Worm (Caenorhabditis elegans) whole organism, L1 larva: ENCODE results near the gene rpap-2.

Experiments
- aly-2 ChIP-seq: fragments of 150-350 bp; optimal IDR thresholded peaks from 2 replicates; lab custom pipeline; 2014; ENCODE audit warnings: missing biosample characterization, missing genetic modification characterization
- ama-1 ChIP-seq: fragments of 150-350 bp; optimal IDR thresholded peaks from 2 replicates; lab custom pipeline; 2014
- ceh-88 ChIP-seq: fragments of 200-800 bp; sonication (Bioruptor generic); IDR thresholded peaks from 2 replicates; pipeline ENCODE4 v1.3.6; 2022; ENCODE audit warnings: missing genetic modification characterization, missing compliant biosample characterization
- ets-5 ChIP-seq: fragments of 200-800 bp; sonication (Bioruptor generic); IDR thresholded peaks from 2 replicates; pipeline ENCODE4 v1.3.6; 2022; ENCODE audit warnings: missing genetic modification characterization, missing compliant biosample characterization
- fkh-10 ChIP-seq: sonication (generic microtip); optimal IDR thresholded peaks from 2 replicates; lab custom pipeline; 2017; ENCODE audit warnings: missing biosample characterization, missing genetic modification reagents, missing genetic modification characterization
- grh-1 ChIP-seq: fragments of 200-800 bp; sonication (Bioruptor generic); IDR thresholded peaks from 2 replicates; pipeline ENCODE4 v1.3.6; 2022; ENCODE audit warnings: missing genetic modification reagents, missing genetic modification characterization, missing compliant biosample characterization
- lin-15B ChIP-seq: fragments of 150-350 bp; sonication (generic microtip); optimal IDR thresholded peaks from 3 replicates; lab custom pipeline; 2014; ENCODE audit warnings: missing biosample characterization, missing genetic modification characterization
- lsy-2 ChIP-seq, 2 experiments: fragments of 150-350 bp; optimal IDR thresholded peaks; 2 replicates each; lab custom pipeline; 2014; ENCODE audit warnings: missing biosample characterization in 2 of 2, missing genetic modification characterization in 2 of 2
- mep-1 ChIP-seq: fragments of 150-350 bp; optimal IDR thresholded peaks from 2 replicates; lab custom pipeline; 2014; ENCODE audit warnings: missing biosample characterization, missing genetic modification characterization
- nhr-90 ChIP-seq: sonication (generic microtip); optimal IDR thresholded peaks from 2 replicates; lab custom pipeline; 2016; ENCODE audit warnings: mild to moderate bottlenecking, missing genetic modification characterization, missing compliant biosample characterization; ENCODE audit not compliant: poor library complexity
- sup-37 ChIP-seq: fragments of 200-800 bp; sonication (Bioruptor generic); optimal IDR thresholded peaks from 2 replicates; lab custom pipeline; 2018; ENCODE audit warnings: mild to moderate bottlenecking, missing genetic modification characterization, missing compliant biosample characterization
- tlp-1 ChIP-seq: fragments of 150-350 bp; optimal IDR thresholded peaks from 2 replicates; lab custom pipeline; 2014; ENCODE audit warnings: missing biosample characterization, missing genetic modification characterization
- unc-98 ChIP-seq: fragments of 200-800 bp; sonication (Bioruptor generic); IDR thresholded peaks from 2 replicates; pipeline ENCODE4 v1.3.6; 2022; ENCODE audit warnings: missing genetic modification characterization, missing compliant biosample characterization
- zag-1 ChIP-seq: fragments of 150-350 bp; optimal IDR thresholded peaks from 2 replicates; lab custom pipeline; 2014; ENCODE audit warnings: missing biosample characterization, missing genetic modification characterization

DNA sequence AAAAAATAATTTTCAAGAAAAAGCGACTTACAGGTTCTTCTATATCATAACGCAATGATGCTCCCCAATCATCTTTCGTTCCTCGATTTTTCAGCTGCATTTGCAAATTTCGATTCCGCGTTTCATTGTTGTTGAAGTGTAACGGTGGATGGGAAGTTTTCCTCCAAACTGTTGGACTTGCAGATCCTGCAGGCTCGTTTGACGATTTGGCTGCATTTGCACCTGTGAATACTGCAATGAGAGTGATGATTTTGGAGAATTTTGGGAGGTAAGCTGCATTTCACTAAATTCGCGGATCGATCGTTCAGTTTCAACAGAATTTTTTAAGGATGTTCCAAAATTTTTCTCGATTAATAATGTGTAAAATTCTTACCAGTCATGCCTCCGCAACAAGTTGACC, 13.1 kb downstream of the rpap-2 start:
- TF ChIP-seq fkh-10 = no peak
- no peak for TF ChIP-seq mep-1 (tag; lab: Kevin White, UChicago)
- no peak for TF ChIP-seq aly-2 (tag; lab: Kevin White, UChicago)
- no peak for TF ChIP-seq ama-1 (lab: Kevin White, UChicago)
- no peak for TF ChIP-seq zag-1 (tag; lab: Kevin White, UChicago)
- TF ChIP-seq grh-1 (GFP tag; lab: Robert Waterston, UW) = no peak
- no peak for TF ChIP-seq lsy-2 (tag; optimal IDR thresholded peaks at IDR 0.05; lab: Kevin White, UChicago)
- TF ChIP-seq unc-98 (GFP tag; lab: Robert Waterston, UW) = no peak
- TF ChIP-seq tlp-1 = no peak
- no peak for TF ChIP-seq ceh-88 (GFP tag; lab: Robert Waterston, UW)
- no peak for TF ChIP-seq sup-37 (GFP tag; lab: Kevin White, UChicago)
- TF ChIP-seq lin-15B (tag; lab: Kevin White, UChicago) = no peak
- no peak for TF ChIP-seq ets-5
- no peak for TF ChIP-seq nhr-90 (tag; lab: Kevin White, UChicago)
